Worm (Caenorhabditis elegans) whole organism, early embryonic: Measurements from ENCODE around the gene R10E4.11.

Experiments
- B0310.2 ChIP-seq: sonication (generic microtip); optimal IDR thresholded peaks from 2 replicates; lab custom pipeline; 2016; ENCODE audit warnings: mild to moderate bottlenecking, missing genetic modification characterization, missing compliant biosample characterization
- F13C5.2 ChIP-seq: sonication (generic microtip); optimal IDR thresholded peaks from 2 replicates; lab custom pipeline; 2017; ENCODE audit warnings: mild to moderate bottlenecking, missing genetic modification characterization, inconsistent platforms, missing compliant biosample characterization
- aly-1 ChIP-seq: sonication (generic microtip); optimal IDR thresholded peaks from 2 replicates; lab custom pipeline; 2016; ENCODE audit warnings: missing genetic modification characterization, missing compliant biosample characterization
- ama-1 ChIP-seq: fragments of 150-350 bp; optimal IDR thresholded peaks from 2 replicates; lab custom pipeline; 2014
- ceh-13 ChIP-seq: fragments of 200-800 bp; sonication (Bioruptor generic); optimal IDR thresholded peaks from 2 replicates; lab custom pipeline; 2018; ENCODE audit warnings: mild to moderate bottlenecking, missing genetic modification characterization, missing compliant biosample characterization
- ceh-36 ChIP-seq: sonication (generic microtip); optimal IDR thresholded peaks from 2 replicates; lab custom pipeline; 2016; ENCODE audit warnings: missing genetic modification characterization, inconsistent platforms, missing compliant biosample characterization
- ets-7 ChIP-seq: sonication (generic microtip); optimal IDR thresholded peaks from 2 replicates; lab custom pipeline; 2016; ENCODE audit warnings: missing genotype, missing genetic modification characterization, missing compliant biosample characterization
- flt-1 ChIP-seq: fragments of 200-800 bp; sonication (Bioruptor generic); IDR thresholded peaks from 2 replicates; pipeline ENCODE4 v1.3.6; 2022; ENCODE audit warnings: missing genetic modification characterization, missing compliant biosample characterization
- hnd-1 ChIP-seq: sonication (generic microtip); optimal IDR thresholded peaks from 2 replicates; lab custom pipeline; 2016; ENCODE audit warnings: missing genetic modification characterization, missing compliant biosample characterization
- pes-1 ChIP-seq: fragments of 200-800 bp; sonication (Bioruptor generic); IDR thresholded peaks from 2 replicates; pipeline ENCODE4 v1.3.6; 2022; ENCODE audit warnings: missing genetic modification reagents, missing genetic modification characterization, missing compliant biosample characterization
- scrt-1 ChIP-seq: fragments of 200-800 bp; sonication (Bioruptor generic); IDR thresholded peaks from 2 replicates; pipeline ENCODE4 v1.3.6; 2022; ENCODE audit warnings: missing genetic modification characterization, missing compliant biosample characterization
- sea-1 ChIP-seq: fragments of 200-800 bp; sonication (Bioruptor generic); conservative IDR thresholded peaks from 2 replicates; pipeline ENCODE4 v1.3.6; 2022; ENCODE audit warnings: missing genetic modification characterization, missing compliant biosample characterization
- tbx-11 ChIP-seq: fragments of 200-800 bp; sonication (Bioruptor generic); IDR thresholded peaks from 2 replicates; pipeline ENCODE4 v1.3.6; 2022; ENCODE audit warnings: missing genetic modification characterization, missing compliant biosample characterization

ce11 chrIII:4276277-4276676 lies 24.6 kb downstream of the R10E4.11 start:
- peak; percentile 94 for TF ChIP-seq ama-1 (lab: Kevin White, UChicago)
- TF ChIP-seq sea-1 (GFP tag; lab: Robert Waterston, UW): no peak
- no peak for TF ChIP-seq F13C5.2
- no peak for TF ChIP-seq tbx-11 (GFP tag; lab: Robert Waterston, UW)
- TF ChIP-seq aly-1 (tag; lab: Kevin White, UChicago): no peak
- TF ChIP-seq B0310.2 (tag; lab: Kevin White, UChicago): no peak
- TF ChIP-seq flt-1: no peak
- TF ChIP-seq ets-7 (tag; lab: Kevin White, UChicago): no peak
- TF ChIP-seq scrt-1 (GFP tag; lab: Robert Waterston, UW): no peak
- no peak for TF ChIP-seq ceh-13
- no peak for TF ChIP-seq hnd-1 (tag; lab: Kevin White, UChicago)
- TF ChIP-seq ceh-36: no peak
- TF ChIP-seq pes-1 (GFP tag; lab: Robert Waterston, UW): no peak
